Worm (Caenorhabditis elegans): Measurements from ENCODE around the gene ech-5.

DNA sequence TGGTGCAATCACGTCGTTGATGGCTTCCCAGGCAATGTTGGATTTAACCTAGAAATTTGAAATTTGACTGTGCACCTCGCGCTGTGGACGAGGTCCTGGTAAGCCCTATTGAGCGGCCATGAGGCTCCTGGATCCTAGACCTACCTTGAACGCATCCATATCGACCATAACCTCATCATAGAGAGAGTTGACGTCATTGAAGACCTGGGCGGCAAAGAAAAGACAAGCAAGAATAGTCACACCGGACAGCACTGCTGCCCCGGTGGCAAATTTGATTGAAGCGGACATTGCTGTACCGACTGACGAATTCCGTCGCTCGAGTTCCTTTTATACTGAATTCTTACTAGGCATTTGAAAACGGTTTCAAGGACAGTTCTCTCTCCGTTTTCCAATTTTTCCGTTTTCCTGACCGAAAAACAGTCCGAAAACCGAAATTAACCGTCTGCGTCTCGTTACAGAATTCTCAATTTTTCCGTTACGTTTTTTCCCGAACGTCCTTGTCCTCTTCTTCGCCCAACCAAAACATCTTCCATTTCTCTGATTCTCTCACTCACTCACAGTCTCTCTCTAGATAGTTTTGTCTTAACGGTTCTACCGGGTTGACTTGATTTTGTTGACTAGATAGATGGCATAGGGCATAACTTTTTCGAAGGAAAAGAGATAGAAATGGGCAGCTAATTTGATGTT is 33.3 kb upstream of the ech-5 start, which contains the start of gene col-103:
- TF ChIP-seq zag-1 (tag; optimal IDR thresholded peaks at IDR 0.05), result no peak
- TF ChIP-seq mdl-1 (tag; optimal IDR thresholded peaks at IDR 0.05), result no peak

Data from whole organism, L2 larva.